Worm (Caenorhabditis elegans) whole organism, L2 larva: ENCODE measurements around the gene Y2H9A.4.

Experiments used
- alr-1 ChIP-seq: fragments of 150-350 bp; optimal IDR thresholded peaks from 2 replicates; lab custom pipeline; 2014; ENCODE audit warnings: missing biosample characterization, missing genetic modification characterization
- ceh-82 ChIP-seq: fragments of 150-350 bp; optimal IDR thresholded peaks from 2 replicates; lab custom pipeline; 2014; ENCODE audit warnings: missing biosample characterization, missing genetic modification characterization
- elt-3 ChIP-seq: sonication (generic microtip); optimal IDR thresholded peaks from 2 replicates; lab custom pipeline; 2017; ENCODE audit warnings: missing biosample characterization, missing genetic modification characterization
- lsy-2 ChIP-seq, 2 experiments: fragments of 150-350 bp in 1 of 2; sonication (generic microtip) in 1 of 2; optimal IDR thresholded peaks; 2 replicates each; lab custom pipeline; 2014 to 2017; ENCODE audit warnings: missing biosample characterization in 2 of 2, missing genetic modification characterization in 2 of 2
- nhr-10 ChIP-seq: sonication (generic microtip); optimal IDR thresholded peaks from 2 replicates; lab custom pipeline; 2017; ENCODE audit warnings: missing biosample characterization, missing genetic modification characterization
- nhr-237 ChIP-seq: fragments of 150-350 bp; optimal IDR thresholded peaks from 2 replicates; lab custom pipeline; 2014; ENCODE audit warnings: missing biosample characterization, missing genetic modification characterization
- nhr-6 ChIP-seq: fragments of 150-350 bp; optimal IDR thresholded peaks from 2 replicates; lab custom pipeline; 2014; ENCODE audit warnings: missing biosample characterization, missing genetic modification characterization
- unc-39 ChIP-seq: fragments of 150-350 bp; optimal IDR thresholded peaks from 2 replicates; lab custom pipeline; 2014; ENCODE audit warnings: missing biosample characterization, missing genetic modification characterization

DNA sequence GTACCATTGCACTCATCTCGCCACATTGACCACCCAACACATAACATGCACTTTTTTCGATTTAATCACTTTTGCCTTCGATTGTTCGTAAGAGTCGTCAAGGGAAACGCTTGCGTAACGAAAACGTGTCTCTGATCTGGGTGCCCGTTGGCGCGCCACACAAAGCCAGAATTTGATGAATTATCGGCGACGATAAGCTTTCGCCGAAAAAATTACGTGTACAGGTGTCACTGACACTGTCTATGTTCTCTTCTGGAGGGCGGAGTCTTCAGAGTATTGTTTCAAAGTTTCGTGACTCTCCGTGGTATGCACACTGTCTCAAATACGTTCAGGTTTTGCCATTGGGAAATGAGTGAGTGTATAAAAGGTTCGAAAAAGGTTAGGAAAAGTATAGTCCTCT is 35.0 kb upstream of the Y2H9A.4 start, which contains the start of gene F53F1.4:
- no peak for TF ChIP-seq ceh-82 (tag; lab: Kevin White, UChicago)
- no peak for TF ChIP-seq nhr-237 (tag; lab: Kevin White, UChicago)
- TF ChIP-seq nhr-6, result no peak
- TF ChIP-seq alr-1 (tag; lab: Kevin White, UChicago), result no peak
- no peak for TF ChIP-seq nhr-10 (tag; lab: Kevin White, UChicago)
- no peak for TF ChIP-seq unc-39
- TF ChIP-seq elt-3 (tag; lab: Kevin White, UChicago), result no peak
- TF ChIP-seq lsy-2 (tag; optimal IDR thresholded peaks at IDR 0.05; lab: Kevin White, UChicago), result no peak
